Fruit fly (Drosophila melanogaster) Kc167 (cell line): ENCODE data around the gene CG13073.

Experiments used
- Myc ChIP-seq: fragments of >200 bp; optimal IDR thresholded peaks from 2 replicates; lab custom pipeline; 2017; ENCODE audit warnings: missing external identifiers
- Sin3A ChIP-seq: fragments of >200 bp; optimal IDR thresholded peaks from 2 replicates; lab custom pipeline; 2018; ENCODE audit warnings: missing external identifiers

- TF ChIP-seq Sin3A (lab: Kevin White, UChicago) (no peak), Myc (lab: Kevin White, UChicago) (no peak)
Observed at dm6 chr3L:16177309-16177708, 39.8 kb downstream of the CG13073 start.
